In genomic region chrX:11088952-11089351, ce11 we compare ENCODE assay signal across 3 worm cellular contexts.
TF ChIP-seq lines count a peak whose summit lies in the region.

Gene W04G3.11 (plus strand): TSS chrX:11089195.

TF ChIP-seq in whole organism, L3 larva, 47 proteins besides CTCF, POLR2A, EP300 and RAD21:
- TF ChIP-seq zag-1 (tag; optimal IDR thresholded peaks at IDR 0.05; lab: Kevin White, UChicago) (no peak), elt-2 (tag; optimal IDR thresholded peaks at IDR 0.05; lab: Kevin White, UChicago) (peak; percentile 50), pqm-1 (tag; optimal IDR thresholded peaks at IDR 0.05; lab: Kevin White, UChicago) (peak; percentile 40), nhr-11 (tag; optimal IDR thresholded peaks at IDR 0.05; lab: Kevin White, UChicago) (no peak), egl-27 (tag; optimal IDR thresholded peaks at IDR 0.05; lab: Kevin White, UChicago) (no peak), egl-5 (tag; optimal IDR thresholded peaks at IDR 0.05; lab: Kevin White, UChicago) (no peak), nhr-77 (tag; optimal IDR thresholded peaks at IDR 0.05; lab: Kevin White, UChicago) (no peak), ztf-11 (tag; optimal IDR thresholded peaks at IDR 0.05; lab: Kevin White, UChicago) (no peak), pha-4 (tag; optimal IDR thresholded peaks at IDR 0.05; lab: Kevin White, UChicago) (no peak), mdl-1 (tag; optimal IDR thresholded peaks at IDR 0.05; lab: Kevin White, UChicago) (no peak), lsy-12 (tag; optimal IDR thresholded peaks at IDR 0.05; lab: Kevin White, UChicago) (no peak), nhr-76 (tag; optimal IDR thresholded peaks at IDR 0.05; lab: Kevin White, UChicago) (no peak)

TF ChIP-seq in whole organism, L4 larva, 104 proteins besides CTCF, POLR2A, EP300 and RAD21:
- TF ChIP-seq pqm-1 (tag; optimal IDR thresholded peaks at IDR 0.05; lab: Kevin White, UChicago) (peak; percentile 46), nhr-28 (tag; optimal IDR thresholded peaks at IDR 0.05; lab: Kevin White, UChicago) (peak; percentile 5), dve-1 (tag; optimal IDR thresholded peaks at IDR 0.05; lab: Kevin White, UChicago; ENCODE audit: insufficient read depth) (peak; percentile 46), nhr-6 (tag; optimal IDR thresholded peaks at IDR 0.05; lab: Kevin White, UChicago) (peak; percentile 15), unc-62 (GFP tag; optimal IDR thresholded peaks at IDR 0.05 in 1 of 2; lab: Kevin White, UChicago) (peak in 1 of 2 experiments; percentile 77), unc-62 (tag; optimal IDR thresholded peaks at IDR 0.05; lab: Kevin White, UChicago) (no peak), hlh-11 (tag; optimal IDR thresholded peaks at IDR 0.05; lab: Kevin White, UChicago) (no peak)
TF ChIP-seq in whole organism, L4 larva: peak in this region for 5.

TF ChIP-seq in whole organism, young adult, 124 proteins besides CTCF, POLR2A, EP300 and RAD21:
- peak; percentile 58 for TF ChIP-seq nhr-80 (tag; optimal IDR thresholded peaks at IDR 0.05; lab: Kevin White, UChicago)
- no peak for TF ChIP-seq attf-3 (GFP tag; conservative IDR thresholded peaks at IDR 0.05; lab: Robert Waterston, UW)
TF ChIP-seq in whole organism, young adult: peak in this region for 1.
